Worm (Caenorhabditis elegans): ENCODE results near the gene ncr-1.
A peak's percentile ranks its signal among the peaks of the same experiment; 100 is the strongest.

ncr-1 gene

DNA sequence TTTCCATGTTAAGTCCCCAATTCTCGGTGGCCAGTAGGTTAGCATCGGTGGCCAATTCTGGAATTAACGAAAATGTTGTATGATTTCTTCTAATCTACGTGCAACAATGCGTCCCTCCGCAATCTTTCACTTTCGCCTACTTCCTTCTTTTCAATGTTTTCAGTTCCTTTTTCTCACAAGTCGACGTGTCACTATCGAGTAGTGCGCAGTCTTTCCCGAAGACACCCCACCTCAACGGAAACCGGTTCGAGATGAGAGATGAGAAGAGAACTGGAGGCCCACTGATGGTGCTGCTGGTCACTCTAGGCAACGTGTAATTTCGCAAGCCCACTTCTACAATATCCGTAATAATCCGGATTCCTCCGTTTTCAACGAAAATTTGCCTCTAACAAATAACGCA, 31.3 kb upstream of the ncr-1 start (continued):
- TF ChIP-seq hpl-2 (GFP tag; optimal IDR thresholded peaks at IDR 0.05): no peak
- TF ChIP-seq nhr-84 (tag; optimal IDR thresholded peaks at IDR 0.05): no peak
- no peak for TF ChIP-seq zip-4 (GFP tag; optimal IDR thresholded peaks at IDR 0.05)
- TF ChIP-seq lin-35 (GFP tag; optimal IDR thresholded peaks at IDR 0.05): peak in 1 of 2 experiments; percentile 19
- TF ChIP-seq egl-27 (tag; optimal IDR thresholded peaks at IDR 0.05): peak in 1 of 2 experiments; percentile 25
- no peak for TF ChIP-seq elt-2 (tag; optimal IDR thresholded peaks at IDR 0.05)
- TF ChIP-seq nhr-85 (tag): peak; percentile 74
- no peak for TF ChIP-seq efl-1 (optimal IDR thresholded peaks at IDR 0.05)
- TF ChIP-seq efl-1 (GFP tag; optimal IDR thresholded peaks at IDR 0.05 in 1 of 2): no peak
- TF ChIP-seq nhr-90 (tag; optimal IDR thresholded peaks at IDR 0.05; ENCODE audit: poor library complexity): no peak
- TF ChIP-seq unc-86 (tag; optimal IDR thresholded peaks at IDR 0.05): no peak
- TF ChIP-seq tbx-2 (tag; optimal IDR thresholded peaks at IDR 0.05): no peak
- TF ChIP-seq fkh-4 (tag; optimal IDR thresholded peaks at IDR 0.05; ENCODE audit: borderline replicate concordance): no peak
- TF ChIP-seq ama-1 (optimal IDR thresholded peaks at IDR 0.05): no peak
- TF ChIP-seq Y116A8C.19 (tag; optimal IDR thresholded peaks at IDR 0.05; ENCODE audit: borderline replicate concordance): no peak
- no peak for TF ChIP-seq nhr-12 (tag; optimal IDR thresholded peaks at IDR 0.05)
- peak; percentile 98 for TF ChIP-seq blmp-1 (tag; optimal IDR thresholded peaks at IDR 0.05)
- no peak for TF ChIP-seq egl-13 (tag; optimal IDR thresholded peaks at IDR 0.05)
- no peak for TF ChIP-seq ztf-11 (tag; optimal IDR thresholded peaks at IDR 0.05)
- no peak for TF ChIP-seq lin-13 (GFP tag; optimal IDR thresholded peaks at IDR 0.05)
- TF ChIP-seq ceh-88 (GFP tag; IDR thresholded peaks at IDR 0.05): no peak
- TF ChIP-seq nhr-77 (tag; optimal IDR thresholded peaks at IDR 0.05): no peak
- TF ChIP-seq elt-3 (tag; optimal IDR thresholded peaks at IDR 0.05): peak in 3 of 6 experiments; percentile 26 to 72 (median 41)
- no peak for TF ChIP-seq mab-9 (GFP tag; IDR thresholded peaks at IDR 0.05)
- no peak for TF ChIP-seq fkh-10 (GFP tag; optimal IDR thresholded peaks at IDR 0.05)
- TF ChIP-seq C34B4.2 (tag; optimal IDR thresholded peaks at IDR 0.05): no peak
- no peak for TF ChIP-seq isw-1 (GFP tag; IDR thresholded peaks at IDR 0.05)
- no peak for TF ChIP-seq skn-1 (tag; optimal IDR thresholded peaks at IDR 0.05)
- peak; percentile 67 for TF ChIP-seq lin-14 (GFP tag; optimal IDR thresholded peaks at IDR 0.05)
- no peak for TF ChIP-seq nhr-76 (tag; optimal IDR thresholded peaks at IDR 0.05)
- no peak for TF ChIP-seq aha-1 (tag; optimal IDR thresholded peaks at IDR 0.05)

DNA sequence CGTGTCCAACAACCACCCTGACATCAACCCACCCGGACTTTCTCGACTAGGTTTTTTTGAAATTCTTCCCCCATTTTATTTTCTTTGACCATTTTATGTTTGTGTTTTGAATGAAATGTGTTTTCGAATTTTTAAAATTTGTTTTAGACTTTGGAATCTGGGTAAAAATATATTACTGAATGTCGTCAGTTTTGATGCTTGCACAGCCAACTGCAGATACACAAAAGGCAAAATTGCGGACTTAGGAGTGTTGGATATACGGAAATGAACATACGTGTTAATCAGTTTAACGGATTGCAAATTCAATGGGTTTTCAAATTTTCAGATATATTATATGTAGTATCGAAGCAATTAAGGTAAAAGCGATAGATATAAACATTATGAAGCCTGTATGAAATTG, 28.1 kb upstream of the ncr-1 start:
- peak; percentile 23 for TF ChIP-seq nhr-20 (tag; optimal IDR thresholded peaks at IDR 0.05)
- TF ChIP-seq C04F5.9 (tag; optimal IDR thresholded peaks at IDR 0.05): no peak
- peak; percentile 82 for TF ChIP-seq F16B12.6 (tag; optimal IDR thresholded peaks at IDR 0.05)
- no peak for TF ChIP-seq lir-3 (tag; optimal IDR thresholded peaks at IDR 0.05; ENCODE audit: poor library complexity)
- no peak for TF ChIP-seq fos-1 (tag; optimal IDR thresholded peaks at IDR 0.05)
- TF ChIP-seq snu-23 (GFP tag; optimal IDR thresholded peaks at IDR 0.05): peak; percentile 35
- TF ChIP-seq zag-1 (tag; optimal IDR thresholded peaks at IDR 0.05): no peak
- peak; percentile 2 for TF ChIP-seq swsn-7 (tag; optimal IDR thresholded peaks at IDR 0.05)
- TF ChIP-seq efl-1 (optimal IDR thresholded peaks at IDR 0.05): peak in 1 of 2 experiments; percentile 14
- TF ChIP-seq efl-1 (GFP tag; optimal IDR thresholded peaks at IDR 0.05 in 1 of 2): peak in 1 of 2 experiments; percentile 82
- no peak for TF ChIP-seq nhr-84 (tag; optimal IDR thresholded peaks at IDR 0.05)
- peak; percentile 57 for TF ChIP-seq mep-1 (tag; optimal IDR thresholded peaks at IDR 0.05)
- peak; percentile 86 for TF ChIP-seq xbp-1 (tag; optimal IDR thresholded peaks at IDR 0.05)
- TF ChIP-seq aly-2 (tag; optimal IDR thresholded peaks at IDR 0.05): no peak
- no peak for TF ChIP-seq rnt-1 (tag; optimal IDR thresholded peaks at IDR 0.05)
- TF ChIP-seq blmp-1 (tag; optimal IDR thresholded peaks at IDR 0.05): peak; percentile 58
- peak; percentile 32 for TF ChIP-seq nhr-71 (tag; optimal IDR thresholded peaks at IDR 0.05)
- TF ChIP-seq lsy-2 (tag; optimal IDR thresholded peaks at IDR 0.05): peak in 1 of 2 experiments; percentile 42
- TF ChIP-seq hpl-2 (GFP tag; optimal IDR thresholded peaks at IDR 0.05): no peak
- TF ChIP-seq nhr-47 (tag; optimal IDR thresholded peaks at IDR 0.05): peak; percentile 29
- TF ChIP-seq C16A3.4 (tag; optimal IDR thresholded peaks at IDR 0.05): peak; percentile 26
- TF ChIP-seq nhr-85 (tag): peak; percentile 62
- TF ChIP-seq lin-14 (GFP tag; optimal IDR thresholded peaks at IDR 0.05): peak; percentile 29
- peak; percentile 18 for TF ChIP-seq tbx-2 (tag; optimal IDR thresholded peaks at IDR 0.05)
- TF ChIP-seq ceh-90 (tag; optimal IDR thresholded peaks at IDR 0.05): no peak
- peak in 1 of 2 experiments; percentile 14 for TF ChIP-seq lin-35 (GFP tag; optimal IDR thresholded peaks at IDR 0.05)
- TF ChIP-seq vab-15 (tag; optimal IDR thresholded peaks at IDR 0.05): no peak
- no peak for TF ChIP-seq pqm-1 (tag; optimal IDR thresholded peaks at IDR 0.05)
- no peak for TF ChIP-seq egl-13 (tag; optimal IDR thresholded peaks at IDR 0.05)
